Worm (Caenorhabditis elegans): ENCODE measurements around the gene R08E5.4.

DNA sequence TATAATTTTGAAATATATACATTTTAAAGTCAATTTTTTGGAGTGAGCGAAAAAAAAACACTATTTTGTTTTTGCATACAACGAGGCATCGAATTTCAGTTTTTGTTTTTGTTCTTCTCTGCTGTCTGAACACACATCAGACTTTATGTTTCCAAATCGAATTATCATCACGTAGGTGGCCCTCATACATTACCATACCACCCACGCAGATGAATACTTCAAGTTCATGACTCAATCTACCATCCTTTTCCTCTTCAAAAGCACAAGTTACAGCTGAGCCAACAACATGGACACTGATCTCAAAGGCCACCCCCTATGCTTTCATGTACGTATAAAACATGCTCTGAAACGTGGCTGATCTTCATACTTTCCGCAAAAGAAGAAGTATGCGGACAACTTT is 21.4 kb downstream of the R08E5.4 start, which contains the start of gene R08F11.7:
- no peak for TF ChIP-seq nhr-237 (tag; optimal IDR thresholded peaks at IDR 0.05)
- TF ChIP-seq mab-5 (tag; optimal IDR thresholded peaks at IDR 0.05): no peak
- TF ChIP-seq ztf-11 (tag; optimal IDR thresholded peaks at IDR 0.05): no peak
- no peak for TF ChIP-seq pha-4 (tag; optimal IDR thresholded peaks at IDR 0.05)
